Worm (Caenorhabditis elegans): ENCODE results near the gene R07B7.9.

R07B7.9 gene

DNA sequence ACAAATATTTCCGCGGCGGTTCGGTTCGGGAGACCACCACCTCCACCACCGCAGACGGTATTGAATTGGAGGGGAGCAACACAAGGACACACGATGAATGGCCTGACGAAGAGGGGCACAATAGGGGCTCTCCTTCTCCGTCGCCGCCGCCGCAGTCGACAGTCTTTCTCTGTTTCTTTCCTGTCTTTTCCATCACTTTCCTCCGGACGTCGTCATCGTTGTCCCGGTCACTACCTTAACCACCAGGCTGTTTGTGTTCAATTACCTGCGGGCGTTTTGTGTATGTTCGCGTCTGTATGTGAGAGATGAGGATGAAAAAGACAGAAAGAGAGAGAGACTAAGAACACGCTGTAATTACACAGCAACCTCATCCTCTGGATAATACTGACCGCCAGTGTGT is 40.4 kb downstream of the R07B7.9 start:
- TF ChIP-seq elt-1 (tag; optimal IDR thresholded peaks at IDR 0.05) (no peak), nhr-43 (tag; optimal IDR thresholded peaks at IDR 0.05; ENCODE audit: poor library complexity, severe bottlenecking) (no peak), nhr-23 (tag; optimal IDR thresholded peaks at IDR 0.05) (peak; percentile 40)

DNA sequence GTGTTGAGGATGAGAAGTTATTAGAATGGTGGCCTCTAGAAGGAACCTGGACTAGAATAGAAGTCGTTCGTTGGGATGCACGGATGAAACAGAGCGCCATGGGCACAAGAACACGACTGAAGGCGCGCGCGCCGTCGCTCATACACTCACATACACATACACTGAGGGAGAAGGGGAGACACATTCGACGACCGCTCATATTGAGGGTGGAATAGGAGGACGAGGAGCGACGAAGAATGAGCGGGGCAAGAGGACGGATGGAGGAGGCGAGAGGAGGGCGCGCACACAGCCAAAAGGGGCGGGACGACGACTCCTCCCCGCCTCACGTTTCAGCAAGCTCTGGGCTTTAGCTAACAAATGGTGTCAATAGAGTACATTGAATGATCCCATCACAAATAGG is 41.4 kb downstream of the R07B7.9 start:
- TF ChIP-seq hmg-11 (tag; optimal IDR thresholded peaks at IDR 0.05) (no peak), ceh-9 (tag; optimal IDR thresholded peaks at IDR 0.05) (no peak), nhr-23 (tag; optimal IDR thresholded peaks at IDR 0.05) (no peak), nhr-28 (tag; optimal IDR thresholded peaks at IDR 0.05) (no peak), ceh-28 (tag; optimal IDR thresholded peaks at IDR 0.05) (no peak), pha-4 (tag; optimal IDR thresholded peaks at IDR 0.05) (peak; percentile 24), nhr-12 (tag; optimal IDR thresholded peaks at IDR 0.05) (no peak), nhr-77 (tag; optimal IDR thresholded peaks at IDR 0.05) (no peak), ztf-4 (tag; optimal IDR thresholded peaks at IDR 0.05) (no peak), tbx-2 (tag; optimal IDR thresholded peaks at IDR 0.05) (no peak), ama-1 (optimal IDR thresholded peaks at IDR 0.05) (peak; percentile 80), zag-1 (tag; optimal IDR thresholded peaks at IDR 0.05) (no peak), lin-15B (tag; optimal IDR thresholded peaks at IDR 0.05) (peak; percentile 32), daf-12 (tag; optimal IDR thresholded peaks at IDR 0.05) (no peak), nhr-25 (tag; optimal IDR thresholded peaks at IDR 0.05) (no peak), egl-5 (tag; optimal IDR thresholded peaks at IDR 0.05) (no peak), nhr-76 (tag; optimal IDR thresholded peaks at IDR 0.05) (no peak), pqm-1 (tag; optimal IDR thresholded peaks at IDR 0.05) (no peak), ceh-16 (tag; optimal IDR thresholded peaks at IDR 0.05) (no peak), elt-3 (tag; optimal IDR thresholded peaks at IDR 0.05) (no peak), fkh-2 (tag; optimal IDR thresholded peaks at IDR 0.05) (no peak), nhr-43 (tag; optimal IDR thresholded peaks at IDR 0.05; ENCODE audit: poor library complexity, severe bottlenecking) (no peak), lin-39 (tag; optimal IDR thresholded peaks at IDR 0.05) (peak; percentile 77), egl-27 (tag; optimal IDR thresholded peaks at IDR 0.05) (no peak), nhr-237 (tag; optimal IDR thresholded peaks at IDR 0.05) (no peak), unc-39 (tag; optimal IDR thresholded peaks at IDR 0.05) (no peak), snpc-4 (tag; optimal IDR thresholded peaks at IDR 0.05) (peak; percentile 3), elt-2 (tag; optimal IDR thresholded peaks at IDR 0.05) (no peak), ztf-11 (tag; optimal IDR thresholded peaks at IDR 0.05) (no peak), R02D3.7 (tag; optimal IDR thresholded peaks at IDR 0.05) (no peak), nfya-1 (tag; optimal IDR thresholded peaks at IDR 0.05; ENCODE audit: insufficient read depth) (peak; percentile 48), jun-1 (tag; optimal IDR thresholded peaks at IDR 0.05) (no peak)

DNA sequence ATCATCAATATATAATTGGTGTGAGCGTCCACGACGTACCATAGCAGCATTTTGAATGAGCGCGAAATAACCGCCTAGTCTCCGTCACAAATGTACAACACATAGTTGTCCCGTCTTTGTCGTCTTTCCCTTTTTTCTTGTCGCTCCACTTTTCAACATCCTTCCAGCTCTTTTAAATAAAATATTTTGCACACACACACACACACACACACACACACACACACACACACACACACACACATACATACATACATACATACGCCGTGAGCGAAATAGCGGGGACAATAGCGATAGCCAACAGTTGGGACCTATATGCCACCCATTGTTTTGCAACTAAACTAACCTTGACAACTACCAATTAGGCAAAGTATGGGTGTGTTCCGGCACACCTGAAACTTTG is 41.9 kb downstream of the R07B7.9 start:
- TF ChIP-seq aly-2 (tag; optimal IDR thresholded peaks at IDR 0.05) (no peak), fos-1 (tag; optimal IDR thresholded peaks at IDR 0.05) (no peak), snpc-4 (tag; optimal IDR thresholded peaks at IDR 0.05) (peak; percentile 1), lin-15B (tag; optimal IDR thresholded peaks at IDR 0.05) (peak; percentile 15), lsy-12 (tag; optimal IDR thresholded peaks at IDR 0.05) (peak; percentile 34), pqm-1 (tag; optimal IDR thresholded peaks at IDR 0.05) (no peak), ceh-16 (tag; optimal IDR thresholded peaks at IDR 0.05) (no peak), nfya-1 (tag; optimal IDR thresholded peaks at IDR 0.05; ENCODE audit: insufficient read depth) (peak; percentile 29), ztf-4 (tag; optimal IDR thresholded peaks at IDR 0.05) (no peak), ZK546.5 (tag; optimal IDR thresholded peaks at IDR 0.05) (no peak), ceh-82 (tag; optimal IDR thresholded peaks at IDR 0.05) (no peak), mdl-1 (tag; optimal IDR thresholded peaks at IDR 0.05) (no peak), jun-1 (tag; optimal IDR thresholded peaks at IDR 0.05) (no peak)

DNA sequence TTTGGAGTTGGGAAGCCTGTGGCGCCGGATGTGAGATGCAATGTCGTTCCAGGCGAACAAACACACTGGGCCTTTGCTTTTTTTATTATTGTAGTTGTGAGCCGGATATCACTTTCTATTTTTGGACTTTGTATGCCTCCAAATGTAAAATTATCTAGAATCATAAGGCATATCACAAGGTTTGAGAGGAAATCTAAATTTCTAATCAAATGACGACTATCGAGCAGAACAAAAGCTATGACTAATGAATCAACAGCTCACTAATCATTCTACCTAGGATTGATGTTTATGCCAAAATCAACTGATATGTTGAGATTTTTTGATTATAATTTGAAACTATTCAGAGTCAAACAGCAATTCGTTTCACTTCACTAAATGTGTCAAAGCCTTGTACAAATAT is 42.3 kb downstream of the R07B7.9 start:
- TF ChIP-seq egl-5 (tag; optimal IDR thresholded peaks at IDR 0.05) (no peak), ama-1 (optimal IDR thresholded peaks at IDR 0.05) (peak; percentile 31)
